Fruit fly (Drosophila melanogaster): Measurements from ENCODE around the gene CG34159.

Gene CG34159

dm6 chr2L:10220501-10221386 is 16.6 kb upstream of the CG34159 start, which contains the start of the genes Npc1a and Prosalpha6 (continued):
- peak; percentile 8 for TF ChIP-seq CG4424 (GFP tag; optimal IDR thresholded peaks at IDR 0.05)
- peak; percentile 68; the same call in 1 of the 3 replicates for TF ChIP-seq CG17361 (GFP tag; IDR thresholded peaks at IDR 0.05)
- TF ChIP-seq pfk (GFP tag; optimal IDR thresholded peaks at IDR 0.05) = peak; percentile 95
- TF ChIP-seq Myb (GFP tag; optimal IDR thresholded peaks at IDR 0.05) = peak; percentile 11
- TF ChIP-seq Spps (tag; optimal IDR thresholded peaks at IDR 0.05) = no peak
- peak; percentile 16 for TF ChIP-seq CG15514 (GFP tag; optimal IDR thresholded peaks at IDR 0.05)
- peak; percentile 34 for TF ChIP-seq CG4820 (GFP tag; optimal IDR thresholded peaks at IDR 0.05)
- no peak for TF ChIP-seq abd-A (tag; optimal IDR thresholded peaks at IDR 0.05)
- peak; percentile 67 for TF ChIP-seq unc-4 (GFP tag; IDR thresholded peaks at IDR 0.05; ENCODE audit: partially characterized antibody)
- TF ChIP-seq sna (GFP tag; IDR thresholded peaks at IDR 0.05; ENCODE audit: partially characterized antibody) = 0 out of 2 replicates have a peak, but pooled peaks have one; percentile 43
- no peak for TF ChIP-seq pros (GFP tag; optimal IDR thresholded peaks at IDR 0.05)
- TF ChIP-seq CG12659 (GFP tag; optimal IDR thresholded peaks at IDR 0.05) = peak; percentile 63
- peak; percentile 34; the same call in 1 of the 3 replicates for TF ChIP-seq CG34422 (GFP tag; IDR thresholded peaks at IDR 0.05)
- TF ChIP-seq phol (tag; optimal IDR thresholded peaks at IDR 0.05) = peak; percentile 61
- peak; percentile 79 for TF ChIP-seq Dref (GFP tag; IDR thresholded peaks at IDR 0.05)
- peak; percentile 68 for TF ChIP-seq Ets97D (GFP tag; optimal IDR thresholded peaks at IDR 0.05)
- TF ChIP-seq CG3995 (GFP tag; optimal IDR thresholded peaks at IDR 0.05) = peak; percentile 27
- peak; percentile 30 for TF ChIP-seq Mad (GFP tag; optimal IDR thresholded peaks at IDR 0.05)
- TF ChIP-seq Dad (GFP tag; optimal IDR thresholded peaks at IDR 0.05) = no peak
- peak; percentile 50; the same call in 1 of the 3 replicates for TF ChIP-seq CG14860 (GFP tag; IDR thresholded peaks at IDR 0.05; ENCODE audit: partially characterized antibody)
- TF ChIP-seq Sin3A (optimal IDR thresholded peaks at IDR 0.05) = peak; percentile 47
- peak; percentile 94 for TF ChIP-seq CG11723 (GFP tag; optimal IDR thresholded peaks at IDR 0.05)
- TF ChIP-seq corto (GFP tag; optimal IDR thresholded peaks at IDR 0.05) = no peak
- TF ChIP-seq CG5180 (GFP tag; optimal IDR thresholded peaks at IDR 0.05) = peak; percentile 21
- peak; percentile 39; the same call in 1 of the 3 replicates for TF ChIP-seq so (GFP tag; IDR thresholded peaks at IDR 0.05)
- TF ChIP-seq CG31365 (tag; optimal IDR thresholded peaks at IDR 0.05) = no peak
- peak; percentile 68 for TF ChIP-seq ssp (GFP tag; IDR thresholded peaks at IDR 0.05)
- no peak for TF ChIP-seq Xrp1 (GFP tag; IDR thresholded peaks at IDR 0.05)
- 0 out of 3 replicates have a peak, but pooled peaks have one; percentile 56 for TF ChIP-seq CG7963 (GFP tag; IDR thresholded peaks at IDR 0.05; ENCODE audit: partially characterized antibody)
- peak; percentile 34 for TF ChIP-seq stwl (tag; optimal IDR thresholded peaks at IDR 0.05)
- no peak for TF ChIP-seq Atf-2 (GFP tag; optimal IDR thresholded peaks at IDR 0.05)
- peak; percentile 62 for TF ChIP-seq CG13287 (GFP tag; IDR thresholded peaks at IDR 0.05; ENCODE audit: partially characterized antibody)
- TF ChIP-seq bigmax (GFP tag; optimal IDR thresholded peaks at IDR 0.05) = no peak
- peak; percentile 7 for TF ChIP-seq CG18476 (GFP tag; optimal IDR thresholded peaks at IDR 0.05)
- TF ChIP-seq CG12744 (GFP tag; optimal IDR thresholded peaks at IDR 0.05) = no peak
- TF ChIP-seq Ets65A (GFP tag) = peak; percentile 92
- no peak for TF ChIP-seq eyg (GFP tag; optimal IDR thresholded peaks at IDR 0.05)
- peak; percentile 50; the same call in 1 of the 2 replicates for TF ChIP-seq bbx (GFP tag; IDR thresholded peaks at IDR 0.05; ENCODE audit: partially characterized antibody)
- peak; percentile 37 for TF ChIP-seq CG30403 (GFP tag; optimal IDR thresholded peaks at IDR 0.05)
- peak; percentile 25 for TF ChIP-seq CG17802 (tag; optimal IDR thresholded peaks at IDR 0.05)
- TF ChIP-seq Antp (GFP tag; optimal IDR thresholded peaks at IDR 0.05) = no peak
- TF ChIP-seq bcd (GFP tag; optimal IDR thresholded peaks at IDR 0.05) = no peak
- peak; percentile 1 for TF ChIP-seq fd96Cb (tag; optimal IDR thresholded peaks at IDR 0.05)
- TF ChIP-seq CG11093 (GFP tag; IDR thresholded peaks at IDR 0.05) = no peak
- TF ChIP-seq Hr39 (optimal IDR thresholded peaks at IDR 0.05) = no peak
- peak; percentile 55 for TF ChIP-seq CG12391 (tag; optimal IDR thresholded peaks at IDR 0.05)
- peak; percentile 5 for TF ChIP-seq Fer1 (GFP tag; optimal IDR thresholded peaks at IDR 0.05)
- peak; percentile 22 for TF ChIP-seq HmgZ (tag; optimal IDR thresholded peaks at IDR 0.05)

All from whole organism, embryonic.